Worm (Caenorhabditis elegans) whole organism, L4 larva: ENCODE data around the gene C31H2.4.

Experiments used
- D1046.2 ChIP-seq: fragments of 200-800 bp; sonication (Bioruptor generic); IDR thresholded peaks from 2 replicates; pipeline ENCODE4 v1.3.6; 2022; ENCODE audit warnings: missing genetic modification characterization, missing compliant biosample characterization
- F10B5.3 ChIP-seq: sonication (generic microtip); optimal IDR thresholded peaks from 2 replicates; lab custom pipeline; 2016; ENCODE audit warnings: mild to moderate bottlenecking, missing genetic modification characterization, missing compliant biosample characterization
- F37D6.2 ChIP-seq: sonication (generic microtip); optimal IDR thresholded peaks from 2 replicates; lab custom pipeline; 2016; ENCODE audit warnings: mild to moderate bottlenecking, missing genetic modification characterization, missing compliant biosample characterization
- F44E2.7 ChIP-seq: fragments of 200-800 bp; sonication (Bioruptor generic); IDR thresholded peaks from 2 replicates; pipeline ENCODE4 v2.1.2; 2022; ENCODE audit warnings: missing genetic modification characterization, missing compliant biosample characterization
- T20F7.1 ChIP-seq: fragments of 200-800 bp; sonication (Bioruptor generic); optimal IDR thresholded peaks from 2 replicates; lab custom pipeline; 2018; ENCODE audit warnings: mild to moderate bottlenecking, missing genetic modification characterization, missing compliant biosample characterization
- T26A8.4 ChIP-seq: fragments of 200-800 bp; sonication (Bioruptor generic); IDR thresholded peaks from 2 replicates; pipeline ENCODE4 v1.3.6; 2022; ENCODE audit warnings: missing genetic modification characterization, missing compliant biosample characterization
- Y5F2A.4 ChIP-seq: fragments of 200-800 bp; sonication (Bioruptor generic); optimal IDR thresholded peaks from 2 replicates; lab custom pipeline; 2018; ENCODE audit warnings: mild to moderate bottlenecking, missing genetic modification characterization, missing compliant biosample characterization
- ZK546.5 ChIP-seq, 2 experiments: sonication (generic microtip); optimal IDR thresholded peaks; 2 replicates each; lab custom pipeline; 2017; ENCODE audit warnings: missing biosample characterization in 2 of 2, missing genetic modification characterization in 2 of 2
- ama-1 ChIP-seq: fragments of 150-350 bp; optimal IDR thresholded peaks from 2 replicates; lab custom pipeline; 2014; ENCODE audit warnings: inconsistent platforms, mixed read lengths
- ceh-32 ChIP-seq: sonication (generic microtip); optimal IDR thresholded peaks from 2 replicates; lab custom pipeline; 2016; ENCODE audit warnings: mild to moderate bottlenecking, missing genetic modification characterization, missing compliant biosample characterization; ENCODE audit not compliant: poor library complexity
- ctbp-1 ChIP-seq: fragments of 200-800 bp; sonication (Bioruptor generic); IDR thresholded peaks from 2 replicates; pipeline ENCODE4 v1.3.6; 2022; ENCODE audit warnings: missing genetic modification reagents, missing genetic modification characterization, missing compliant biosample characterization
- daf-12 ChIP-seq: fragments of 150-350 bp; optimal IDR thresholded peaks from 2 replicates; lab custom pipeline; 2014; ENCODE audit warnings: missing biosample characterization, missing genetic modification reagents, missing genetic modification characterization
- daf-8 ChIP-seq: fragments of 200-800 bp; sonication (Bioruptor generic); IDR thresholded peaks from 2 replicates; pipeline ENCODE4 v1.3.6; 2022; ENCODE audit warnings: missing genetic modification characterization, missing compliant biosample characterization
- dmd-9 ChIP-seq: fragments of 200-800 bp; sonication (Bioruptor generic); IDR thresholded peaks from 2 replicates; pipeline ENCODE4 v1.3.6; 2022; ENCODE audit warnings: missing genetic modification reagents, missing genetic modification characterization, missing compliant biosample characterization
- duxl-1 ChIP-seq: sonication (generic microtip); optimal IDR thresholded peaks from 2 replicates; lab custom pipeline; 2016; ENCODE audit warnings: mild to moderate bottlenecking, missing genetic modification characterization, moderate library complexity, missing compliant biosample characterization; ENCODE audit not compliant: poor library complexity
- dve-1 ChIP-seq: sonication (generic microtip); optimal IDR thresholded peaks from 2 replicates; lab custom pipeline; 2017; ENCODE audit warnings: antibody characterized with exemption, mild to moderate bottlenecking, missing genetic modification characterization, missing compliant biosample characterization; ENCODE audit not compliant: insufficient read depth
- egl-43 ChIP-seq: fragments of 200-800 bp; sonication (Bioruptor generic); IDR thresholded peaks from 2 replicates; pipeline ENCODE4 v1.3.6; 2022; ENCODE audit warnings: missing genetic modification reagents, missing genetic modification characterization, missing compliant biosample characterization
- fos-1 ChIP-seq: fragments of 150-350 bp; optimal IDR thresholded peaks from 2 replicates; lab custom pipeline; 2014; ENCODE audit warnings: missing biosample characterization, missing genetic modification characterization
- hif-1 ChIP-seq, 2 experiments: sonication (generic microtip); optimal IDR thresholded peaks; 2 replicates each; lab custom pipeline; 2016 to 2017; ENCODE audit warnings: missing compliant biosample characterization in 2 of 2, missing genetic modification characterization in 2 of 2, missing genetic modification reagents in 2 of 2, missing genotype in 2 of 2, mild to moderate bottlenecking in 1 of 2
- jun-1 ChIP-seq: fragments of 150-350 bp; optimal IDR thresholded peaks from 2 replicates; lab custom pipeline; 2014; ENCODE audit warnings: missing biosample characterization, missing genetic modification reagents, missing genetic modification characterization
- lin-13 ChIP-seq: fragments of 150-350 bp; optimal IDR thresholded peaks from 2 replicates; lab custom pipeline; 2014; ENCODE audit warnings: missing biosample characterization, missing genetic modification reagents, missing genetic modification characterization
- lin-38 ChIP-seq: fragments of 200-800 bp; sonication (Bioruptor generic); IDR thresholded peaks from 2 replicates; pipeline ENCODE4 v1.3.6; 2022; ENCODE audit warnings: missing genetic modification reagents, missing genetic modification characterization, missing compliant biosample characterization
- lir-3 ChIP-seq: sonication (generic microtip); optimal IDR thresholded peaks from 2 replicates; lab custom pipeline; 2016; ENCODE audit warnings: mild to moderate bottlenecking, missing genetic modification characterization, missing compliant biosample characterization
- mes-2 ChIP-seq: sonication (generic microtip); optimal IDR thresholded peaks from 2 replicates; lab custom pipeline; 2016; ENCODE audit warnings: missing genotype, mild to moderate bottlenecking, missing genetic modification characterization, missing compliant biosample characterization; ENCODE audit not compliant: poor library complexity, severe bottlenecking
- mxl-2 ChIP-seq: fragments of 200-800 bp; sonication (Bioruptor generic); conservative IDR thresholded peaks from 2 replicates; pipeline ENCODE4 v1.3.6; 2022; ENCODE audit warnings: missing genetic modification reagents, missing genetic modification characterization, missing compliant biosample characterization
- mxl-3 ChIP-seq: fragments of 200-800 bp; sonication (Bioruptor generic); optimal IDR thresholded peaks from 2 replicates; lab custom pipeline; 2018; ENCODE audit warnings: mild to moderate bottlenecking, missing genetic modification characterization, missing compliant biosample characterization
- nhr-111 ChIP-seq: fragments of 200-800 bp; sonication (Bioruptor generic); optimal IDR thresholded peaks from 2 replicates; lab custom pipeline; 2018; ENCODE audit warnings: mild to moderate bottlenecking, missing genetic modification characterization, missing compliant biosample characterization
- nhr-28 ChIP-seq: fragments of 150-350 bp; optimal IDR thresholded peaks from 2 replicates; lab custom pipeline; 2014; ENCODE audit warnings: missing biosample characterization, missing genetic modification characterization
- nhr-76 ChIP-seq: fragments of 150-350 bp; optimal IDR thresholded peaks from 2 replicates; lab custom pipeline; 2014; ENCODE audit warnings: missing biosample characterization, missing genetic modification characterization
- nhr-77 ChIP-seq: fragments of 150-350 bp; optimal IDR thresholded peaks from 2 replicates; lab custom pipeline; 2014; ENCODE audit warnings: missing biosample characterization, missing genetic modification characterization
- php-3 ChIP-seq: fragments of 200-800 bp; sonication (Bioruptor generic); IDR thresholded peaks from 2 replicates; pipeline ENCODE4 v1.3.6; 2022; ENCODE audit warnings: missing genetic modification reagents, missing genetic modification characterization, missing compliant biosample characterization
- pqm-1 ChIP-seq: sonication (generic microtip); optimal IDR thresholded peaks from 2 replicates; lab custom pipeline; 2017; ENCODE audit warnings: missing biosample characterization, missing genetic modification characterization
- saeg-2 ChIP-seq: fragments of 200-800 bp; sonication (Bioruptor generic); IDR thresholded peaks from 2 replicates; pipeline ENCODE4 v1.3.6; 2022; ENCODE audit warnings: missing genetic modification reagents, missing genetic modification characterization, missing compliant biosample characterization
- set-16 ChIP-seq: fragments of 200-800 bp; sonication (Bioruptor generic); IDR thresholded peaks from 2 replicates; pipeline ENCODE4 v1.3.6; 2022; ENCODE audit warnings: missing genetic modification reagents, missing genetic modification characterization, missing compliant biosample characterization
- skn-1 ChIP-seq: fragments of 150-350 bp; optimal IDR thresholded peaks from 2 replicates; lab custom pipeline; 2014; ENCODE audit warnings: missing biosample characterization, missing genetic modification characterization
- snpc-4 ChIP-seq: fragments of 150-350 bp; optimal IDR thresholded peaks from 2 replicates; lab custom pipeline; 2014; ENCODE audit warnings: missing biosample characterization, missing genetic modification characterization
- spr-1 ChIP-seq: sonication (generic microtip); optimal IDR thresholded peaks from 2 replicates; lab custom pipeline; 2016; ENCODE audit warnings: mild to moderate bottlenecking, missing genetic modification characterization, missing compliant biosample characterization
- spr-3 ChIP-seq: fragments of 200-800 bp; sonication (Bioruptor generic); optimal IDR thresholded peaks from 2 replicates; lab custom pipeline; 2018; ENCODE audit warnings: mild to moderate bottlenecking, missing genetic modification characterization, missing compliant biosample characterization
- tra-1 ChIP-seq: fragments of 200-800 bp; sonication (Bioruptor generic); IDR thresholded peaks from 2 replicates; pipeline ENCODE4 v1.3.6; 2022; ENCODE audit warnings: missing genetic modification reagents, missing genetic modification characterization, missing compliant biosample characterization
- unc-130 ChIP-seq: sonication (generic microtip); optimal IDR thresholded peaks from 2 replicates; lab custom pipeline; 2016; ENCODE audit warnings: missing genetic modification reagents, missing genetic modification characterization, missing compliant biosample characterization
- unc-39 ChIP-seq: sonication (generic microtip); optimal IDR thresholded peaks from 2 replicates; lab custom pipeline; 2017; ENCODE audit warnings: missing biosample characterization, missing genetic modification characterization
- unc-62 ChIP-seq, 3 experiments: fragments of 150-350 bp in 1 of 3; sonication (generic microtip); optimal IDR thresholded peaks in 2 of 3; peaks in 1 of 3; 1 replicate in 1 of 3; 2 replicates in 2 of 3; lab custom pipeline; 2014 to 2017; ENCODE audit warnings: missing biosample characterization in 3 of 3, missing genetic modification characterization in 3 of 3, missing genetic modification reagents in 3 of 3, missing genotype in 1 of 3
- zag-1 ChIP-seq: fragments of 150-350 bp; optimal IDR thresholded peaks from 2 replicates; lab custom pipeline; 2014; ENCODE audit warnings: missing biosample characterization, missing genetic modification characterization
- zfp-3 ChIP-seq: fragments of 200-800 bp; sonication (Bioruptor generic); conservative IDR thresholded peaks from 2 replicates; pipeline ENCODE4 v1.3.6; 2022; ENCODE audit warnings: missing genetic modification reagents, missing genetic modification characterization, missing compliant biosample characterization
- zip-11 ChIP-seq: fragments of 200-800 bp; sonication (Bioruptor generic); IDR thresholded peaks from 2 replicates; pipeline ENCODE4 v1.3.6; 2022; ENCODE audit warnings: missing genetic modification characterization, missing compliant biosample characterization

Gene C31H2.4

ce11 chrX:5159645-5160044 lies at the start of gene C31H2.4:
Gene C31H2.4 (minus strand): TSS chrX:5159663.
- no peak for TF ChIP-seq daf-8 (GFP tag; lab: Robert Waterston, UW)
- TF ChIP-seq T20F7.1 (GFP tag; lab: Kevin White, UChicago) = no peak
- TF ChIP-seq F37D6.2 = no peak
- TF ChIP-seq php-3 = peak; percentile 60; the same call in 1 of the 2 replicates
- no peak for TF ChIP-seq snpc-4 (tag; lab: Kevin White, UChicago)
- TF ChIP-seq saeg-2 (GFP tag; lab: Robert Waterston, UW) = no peak
- no peak for TF ChIP-seq skn-1 (tag; lab: Kevin White, UChicago)
- no peak for TF ChIP-seq ceh-32
- no peak for TF ChIP-seq lin-13 (GFP tag; lab: Kevin White, UChicago)
- no peak for TF ChIP-seq nhr-111
- no peak for TF ChIP-seq mxl-3 (GFP tag; lab: Kevin White, UChicago)
- no peak for TF ChIP-seq spr-1 (tag; lab: Kevin White, UChicago)
- TF ChIP-seq spr-3 (GFP tag; lab: Kevin White, UChicago) = no peak
- TF ChIP-seq unc-130 (GFP tag; lab: Kevin White, UChicago) = no peak
- TF ChIP-seq nhr-28 (tag; lab: Kevin White, UChicago) = peak; percentile 35
- no peak for TF ChIP-seq lin-38 (GFP tag; lab: Robert Waterston, UW)
- TF ChIP-seq Y5F2A.4 (GFP tag; lab: Kevin White, UChicago) = no peak
- TF ChIP-seq dve-1 (tag; lab: Kevin White, UChicago) = peak; percentile 8

- TF ChIP-seq nhr-76 (tag; lab: Kevin White, UChicago) = no peak
- TF ChIP-seq zip-11 (GFP tag; lab: Robert Waterston, UW) = no peak
- TF ChIP-seq dve-1 (tag; lab: Kevin White, UChicago) = peak; percentile 0
- TF ChIP-seq nhr-28 (tag; lab: Kevin White, UChicago) = peak; percentile 83
- no peak for TF ChIP-seq F10B5.3
- no peak for TF ChIP-seq set-16
- no peak for TF ChIP-seq hif-1 (tag; optimal IDR thresholded peaks at IDR 0.05; lab: Kevin White, UChicago)
- TF ChIP-seq duxl-1 (tag; lab: Kevin White, UChicago) = no peak
- TF ChIP-seq daf-12 (tag; lab: Kevin White, UChicago) = no peak
- TF ChIP-seq pqm-1 = peak; percentile 29
- TF ChIP-seq unc-62 (GFP tag; optimal IDR thresholded peaks at IDR 0.05 in 1 of 2; lab: Kevin White, UChicago) = peak in 1 of 2 experiments; percentile 87
- no peak for TF ChIP-seq unc-62 (tag; optimal IDR thresholded peaks at IDR 0.05; lab: Kevin White, UChicago)
- TF ChIP-seq mxl-2 = no peak
- TF ChIP-seq, all 104 proteins: peak for 4
Measured at ce11 chrX:5208831-5209230, 49.4 kb upstream of the C31H2.4 start.

ce11 chrX:5208326-5208725 lies 48.9 kb upstream of the C31H2.4 start:
- TF ChIP-seq tra-1 (GFP tag; lab: Robert Waterston, UW) = peak; percentile 19; the same call in 1 of the 2 replicates
- TF ChIP-seq jun-1 (tag; lab: Kevin White, UChicago) = no peak
- peak in 1 of 2 experiments; percentile 5 for TF ChIP-seq hif-1 (tag; optimal IDR thresholded peaks at IDR 0.05; lab: Kevin White, UChicago)
- TF ChIP-seq ctbp-1 (GFP tag; lab: Robert Waterston, UW) = 0 out of 2 replicates have a peak, but pooled peaks have one; percentile 11
- peak; percentile 61; the same call in 1 of the 2 replicates for TF ChIP-seq egl-43 (GFP tag; lab: Robert Waterston, UW)
- no peak for TF ChIP-seq lir-3 (tag; lab: Kevin White, UChicago)
- TF ChIP-seq set-16 = peak; percentile 70
- TF ChIP-seq, all 104 proteins: peak for 5

ce11 chrX:5207819-5208218 lies 48.4 kb upstream of the C31H2.4 start:
- no peak for TF ChIP-seq set-16
- no peak for TF ChIP-seq fos-1 (tag; lab: Kevin White, UChicago)
- no peak for TF ChIP-seq ama-1 (lab: Kevin White, UChicago)
- TF ChIP-seq dmd-9 (GFP tag; lab: Robert Waterston, UW) = no peak
- TF ChIP-seq nhr-28 (tag; lab: Kevin White, UChicago) = peak; percentile 47
- TF ChIP-seq F44E2.7 (GFP tag; lab: Robert Waterston, UW) = no peak
- no peak for TF ChIP-seq zag-1 (tag; lab: Kevin White, UChicago)
- no peak for TF ChIP-seq D1046.2 (GFP tag; lab: Robert Waterston, UW)
- peak; percentile 27 for TF ChIP-seq pqm-1
- no peak for TF ChIP-seq T26A8.4
- no peak for TF ChIP-seq unc-39 (tag; lab: Kevin White, UChicago)
- no peak for TF ChIP-seq egl-43 (GFP tag; lab: Robert Waterston, UW)
- TF ChIP-seq nhr-77 (tag; lab: Kevin White, UChicago) = peak; percentile 11
- TF ChIP-seq mes-2 (tag; lab: Kevin White, UChicago) = no peak
- no peak for TF ChIP-seq zfp-3 (GFP tag; lab: Robert Waterston, UW)
- no peak for TF ChIP-seq ZK546.5 (tag; optimal IDR thresholded peaks at IDR 0.05; lab: Kevin White, UChicago)
